Worm (Caenorhabditis elegans): Measurements from ENCODE around the gene F55G1.6.

F55G1.6 gene

DNA sequence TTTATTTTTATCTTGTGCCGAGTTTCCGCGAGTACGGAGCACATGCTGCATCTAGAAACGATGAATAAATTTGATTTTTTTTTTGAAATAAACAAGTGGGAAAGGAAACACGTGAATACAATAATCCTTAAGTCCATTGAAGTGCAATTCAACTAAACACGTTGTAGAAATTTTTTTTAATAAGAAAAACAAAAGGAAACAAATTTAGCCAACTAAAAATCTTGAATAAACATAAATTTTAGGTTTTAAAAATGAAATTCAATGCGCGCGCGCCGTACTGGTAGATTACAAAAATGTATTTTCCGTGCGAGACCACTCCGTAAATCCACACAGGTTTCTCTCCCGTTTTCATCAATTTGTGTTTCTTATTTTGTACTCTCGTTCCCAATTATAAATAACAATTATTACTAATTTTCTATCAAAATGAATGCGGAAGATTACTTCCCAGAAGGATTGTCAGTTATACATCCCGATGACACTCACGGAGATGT lies at the start of gene F55G1.6, which contains the start of gene plk-3:
Gene F55G1.6 (plus strand): TSS at position 359 of the 491 bp plus-strand sequence.
Gene plk-3 (minus strand): TSS at position 51 of the 491 bp plus-strand sequence.
- TF ChIP-seq fos-1 (tag; optimal IDR thresholded peaks at IDR 0.05), result no peak
- no peak for TF ChIP-seq sma-3 (GFP tag; optimal IDR thresholded peaks at IDR 0.05)
- no peak for TF ChIP-seq sem-4 (tag; optimal IDR thresholded peaks at IDR 0.05)
- no peak for TF ChIP-seq F13H6.1 (tag; optimal IDR thresholded peaks at IDR 0.05)
- no peak for TF ChIP-seq C34F6.9 (tag; optimal IDR thresholded peaks at IDR 0.05)
- no peak for TF ChIP-seq nhr-21 (tag; optimal IDR thresholded peaks at IDR 0.05)
- no peak for TF ChIP-seq ceh-16 (tag; optimal IDR thresholded peaks at IDR 0.05)
- no peak for TF ChIP-seq ztf-11 (tag; optimal IDR thresholded peaks at IDR 0.05)

DNA sequence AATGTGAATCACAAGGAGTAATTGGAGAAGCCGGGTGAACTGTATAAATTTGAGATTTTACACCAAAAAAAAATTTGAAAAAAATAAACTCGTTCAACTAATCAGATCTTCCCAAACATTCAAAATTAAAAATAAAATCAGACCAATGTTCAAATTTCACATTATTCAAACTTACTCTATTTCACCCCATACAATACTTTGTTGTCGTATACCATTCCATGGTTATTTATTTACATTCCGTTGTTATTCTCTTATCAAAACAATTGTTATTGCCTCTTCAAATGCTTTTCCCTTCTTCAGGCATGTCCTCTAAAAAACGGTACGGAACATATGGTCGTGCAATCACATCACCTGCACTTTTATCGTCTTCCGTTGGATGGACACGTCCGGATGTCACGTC lies 49.1 kb upstream of the F55G1.6 start, which contains the start of gene unc-82:
Gene unc-82 (plus strand): TSS at position 301 of the 400 bp plus-strand sequence.
- TF ChIP-seq Y55F3AM.14 (GFP tag; optimal IDR thresholded peaks at IDR 0.05), result no peak
- no peak for TF ChIP-seq aly-2 (tag; optimal IDR thresholded peaks at IDR 0.05)
- TF ChIP-seq lsy-2 (tag; optimal IDR thresholded peaks at IDR 0.05), result no peak
- TF ChIP-seq nhr-77 (tag; optimal IDR thresholded peaks at IDR 0.05), result no peak
- TF ChIP-seq zag-1 (tag; optimal IDR thresholded peaks at IDR 0.05), result no peak
- no peak for TF ChIP-seq crh-2 (tag; optimal IDR thresholded peaks at IDR 0.05)
- TF ChIP-seq elt-3 (tag; optimal IDR thresholded peaks at IDR 0.05), result no peak
- no peak for TF ChIP-seq dmd-4 (tag; optimal IDR thresholded peaks at IDR 0.05)
- TF ChIP-seq nhr-10 (tag; optimal IDR thresholded peaks at IDR 0.05), result no peak
- no peak for TF ChIP-seq snpc-4 (tag; optimal IDR thresholded peaks at IDR 0.05)
- no peak for TF ChIP-seq fos-1 (tag; optimal IDR thresholded peaks at IDR 0.05)

DNA sequence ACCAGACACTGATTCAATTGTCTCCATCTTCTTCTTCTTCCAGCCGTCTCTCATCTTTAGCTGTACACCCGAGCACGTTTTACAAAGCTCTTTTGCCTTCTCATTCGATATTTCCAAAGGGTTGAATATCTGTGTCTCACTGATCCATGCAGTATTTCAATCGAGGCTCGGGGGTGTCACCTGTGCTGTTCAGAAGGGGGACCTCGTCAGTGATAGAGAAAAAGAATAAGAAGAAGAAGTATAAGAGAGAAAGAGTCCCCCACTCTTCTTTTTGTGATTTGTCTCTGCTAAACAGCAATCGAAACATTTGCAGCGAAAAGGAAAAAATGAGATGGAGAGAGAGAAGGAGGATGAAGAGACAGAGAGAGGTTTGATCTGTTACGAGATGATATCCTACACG lies 47.3 kb upstream of the F55G1.6 start:
- TF ChIP-seq F13H6.1 (tag; optimal IDR thresholded peaks at IDR 0.05) (peak; percentile 66), C34F6.9 (tag; optimal IDR thresholded peaks at IDR 0.05) (peak; percentile 7), nhr-129 (tag; optimal IDR thresholded peaks at IDR 0.05) (peak; percentile 27), alr-1 (tag; optimal IDR thresholded peaks at IDR 0.05) (no peak)

DNA sequence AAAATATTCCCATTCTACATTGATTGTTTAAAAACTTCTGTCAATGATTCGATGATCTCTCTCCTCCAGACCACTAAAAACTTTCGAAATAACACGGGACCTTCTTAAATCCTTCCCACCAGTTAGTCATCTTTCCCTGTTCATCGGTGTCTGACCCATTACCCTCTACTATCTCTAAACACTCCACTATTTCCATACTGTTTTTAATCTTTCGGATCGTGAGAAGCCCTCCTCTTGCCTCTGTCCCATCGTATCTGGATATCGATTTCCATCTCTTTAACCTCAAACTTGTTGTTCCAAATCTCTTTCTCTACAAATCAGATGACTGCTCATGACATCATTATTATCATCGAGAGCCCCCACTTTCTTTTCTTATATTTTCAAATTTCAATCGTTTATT lies 45.0 kb upstream of the F55G1.6 start:
- no peak for TF ChIP-seq nhr-10 (tag; optimal IDR thresholded peaks at IDR 0.05)
- peak in 1 of 2 experiments; percentile 8 for TF ChIP-seq lsy-2 (tag; optimal IDR thresholded peaks at IDR 0.05)
- no peak for TF ChIP-seq skn-1 (tag; optimal IDR thresholded peaks at IDR 0.05)
- TF ChIP-seq dmd-4 (tag; optimal IDR thresholded peaks at IDR 0.05), result no peak
- no peak for TF ChIP-seq sma-9 (GFP tag; optimal IDR thresholded peaks at IDR 0.05)
- no peak for TF ChIP-seq sma-9 (tag; optimal IDR thresholded peaks at IDR 0.05)
- TF ChIP-seq lin-39 (tag; optimal IDR thresholded peaks at IDR 0.05), result no peak
- no peak for TF ChIP-seq elt-1 (tag; optimal IDR thresholded peaks at IDR 0.05)
- no peak for TF ChIP-seq nhr-25 (tag; optimal IDR thresholded peaks at IDR 0.05)
- TF ChIP-seq nhr-129 (tag; optimal IDR thresholded peaks at IDR 0.05), result peak; percentile 19
- TF ChIP-seq mab-5 (tag; optimal IDR thresholded peaks at IDR 0.05), result no peak
- no peak for TF ChIP-seq nhr-21 (tag; optimal IDR thresholded peaks at IDR 0.05)

DNA sequence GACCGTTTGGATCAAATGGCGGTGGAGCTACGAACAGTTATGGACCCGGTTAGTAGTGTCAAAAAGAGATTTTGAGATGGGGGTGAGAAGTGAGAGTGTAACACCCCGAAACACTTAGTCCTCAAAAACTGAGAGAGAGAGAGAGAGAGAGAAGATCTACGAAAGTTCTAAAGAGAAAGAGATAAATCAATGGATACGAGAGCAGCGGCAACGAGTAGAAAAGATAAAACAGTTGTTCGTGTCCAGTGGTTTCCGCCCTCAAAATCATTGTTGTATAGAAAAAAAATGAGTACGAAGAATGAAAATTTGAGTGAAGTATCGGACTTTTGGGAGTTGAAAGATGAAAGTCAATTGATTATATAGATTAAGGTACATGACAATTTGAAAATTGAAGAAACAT lies 44.3 kb upstream of the F55G1.6 start:
- TF ChIP-seq nhr-11 (tag; optimal IDR thresholded peaks at IDR 0.05) (no peak), F13H6.1 (tag; optimal IDR thresholded peaks at IDR 0.05) (peak; percentile 37), unc-62 (GFP tag; optimal IDR thresholded peaks at IDR 0.05) (no peak), unc-39 (tag; optimal IDR thresholded peaks at IDR 0.05) (no peak), sem-4 (tag; optimal IDR thresholded peaks at IDR 0.05) (no peak), elt-1 (tag; optimal IDR thresholded peaks at IDR 0.05) (no peak), gmeb-1 (tag; optimal IDR thresholded peaks at IDR 0.05) (no peak), skn-1 (tag; optimal IDR thresholded peaks at IDR 0.05) (no peak), nhr-129 (tag; optimal IDR thresholded peaks at IDR 0.05) (peak; percentile 32), sma-9 (GFP tag; optimal IDR thresholded peaks at IDR 0.05) (peak; percentile 40), sma-9 (tag; optimal IDR thresholded peaks at IDR 0.05) (no peak), mab-5 (tag; optimal IDR thresholded peaks at IDR 0.05) (peak; percentile 27), nhr-6 (tag; optimal IDR thresholded peaks at IDR 0.05) (no peak)

DNA sequence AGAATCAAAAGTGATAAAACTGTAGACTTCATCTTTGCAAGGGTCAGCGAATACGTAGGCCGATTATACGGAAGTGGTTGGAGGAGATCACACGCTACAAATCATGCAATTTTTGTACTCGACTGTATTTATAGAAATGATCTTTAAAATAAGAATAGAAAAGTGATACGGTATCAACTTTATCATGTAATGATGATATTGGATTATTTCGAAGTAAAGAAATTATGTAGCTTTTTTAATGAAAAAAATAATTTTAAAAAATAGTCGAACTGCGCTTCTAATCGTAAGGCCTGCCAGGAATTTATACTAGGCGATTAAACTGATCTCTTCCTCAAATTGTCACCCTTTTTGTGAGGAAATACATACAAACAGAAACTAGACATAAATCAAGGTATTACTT lies 39.5 kb upstream of the F55G1.6 start, which contains the start of gene B0496.11:
Gene B0496.11 (minus strand): TSS at position 101 of the 400 bp plus-strand sequence.
- TF ChIP-seq lin-39 (tag; optimal IDR thresholded peaks at IDR 0.05), result no peak
- no peak for TF ChIP-seq aly-2 (tag; optimal IDR thresholded peaks at IDR 0.05)
- no peak for TF ChIP-seq fos-1 (tag; optimal IDR thresholded peaks at IDR 0.05)
- TF ChIP-seq ama-1 (optimal IDR thresholded peaks at IDR 0.05), result no peak
- no peak for TF ChIP-seq nhr-237 (tag; optimal IDR thresholded peaks at IDR 0.05)
- no peak for TF ChIP-seq dmd-4 (tag; optimal IDR thresholded peaks at IDR 0.05)
- no peak for TF ChIP-seq F13H6.1 (tag; optimal IDR thresholded peaks at IDR 0.05)
- no peak for TF ChIP-seq lsy-2 (tag; optimal IDR thresholded peaks at IDR 0.05)
- TF ChIP-seq nhr-23 (tag; optimal IDR thresholded peaks at IDR 0.05), result no peak
- TF ChIP-seq mab-5 (tag; optimal IDR thresholded peaks at IDR 0.05), result no peak
- no peak for TF ChIP-seq mdl-1 (tag; optimal IDR thresholded peaks at IDR 0.05)
- no peak for TF ChIP-seq snpc-4 (tag; optimal IDR thresholded peaks at IDR 0.05)
- no peak for TF ChIP-seq Y55F3AM.14 (GFP tag; optimal IDR thresholded peaks at IDR 0.05)
- TF ChIP-seq crh-2 (tag; optimal IDR thresholded peaks at IDR 0.05), result no peak

Measured in whole organism, L2 larva.